Fruit fly (Drosophila melanogaster) whole organism, embryonic: ENCODE data around the gene CG42815.

Experiments
- Aef1 ChIP-seq: fragments of 200-800 bp; sonication (Bioruptor generic); IDR thresholded peaks from 3 replicates; pipeline ENCODE4 v1.3.6; 2022; ENCODE audit warnings: missing biosample characterization, missing genetic modification characterization
- Bgb ChIP-seq: fragments of 200-800 bp; sonication (Bioruptor generic); IDR thresholded peaks from 2 replicates; pipeline ENCODE4 v1.3.6; 2022; ENCODE audit warnings: missing biosample characterization, missing genetic modification characterization; ENCODE audit not compliant: partially characterized antibody
- CG10654 ChIP-seq: fragments of 200-800 bp; sonication (Bioruptor generic); optimal IDR thresholded peaks from 2 replicates; lab custom pipeline; 2016; ENCODE audit warnings: missing biosample characterization, missing genetic modification characterization
- CG11456 ChIP-seq: fragments of 200-800 bp; sonication (Bioruptor generic); IDR thresholded peaks from 3 replicates; pipeline ENCODE4 v1.3.6; 2022; ENCODE audit warnings: missing biosample characterization, missing genetic modification characterization
- CG14014 ChIP-seq: fragments of 200-800 bp; sonication (Bioruptor generic); IDR thresholded peaks from 2 replicates; pipeline ENCODE4 v1.3.6; 2022; ENCODE audit warnings: missing biosample characterization, missing genetic modification characterization
- CG16813 ChIP-seq: fragments of 200-800 bp; sonication (Bioruptor generic); IDR thresholded peaks from 3 replicates; pipeline ENCODE4 v1.3.6; 2022; ENCODE audit warnings: missing biosample characterization, missing genetic modification characterization; ENCODE audit not compliant: partially characterized antibody
- CG16863 ChIP-seq: fragments of 200-800 bp; sonication (Bioruptor generic); optimal IDR thresholded peaks from 3 replicates; lab custom pipeline; 2016; ENCODE audit warnings: missing biosample characterization, missing genetic modification characterization
- CG18599 ChIP-seq: fragments of 200-800 bp; sonication (Bioruptor generic); optimal IDR thresholded peaks from 3 replicates; lab custom pipeline; 2017; ENCODE audit warnings: missing biosample characterization, missing genetic modification characterization, mild to moderate bottlenecking, moderate library complexity, missing genetic modification reagents
- CG2120 ChIP-seq: fragments of 200-800 bp; sonication (Bioruptor generic); optimal IDR thresholded peaks from 3 replicates; lab custom pipeline; 2016; ENCODE audit warnings: missing biosample characterization, missing genetic modification characterization
- CG2129 ChIP-seq: fragments of 200-800 bp; sonication (Bioruptor generic); IDR thresholded peaks from 2 replicates; pipeline ENCODE4 v1.3.6; 2022; ENCODE audit warnings: missing biosample characterization, missing genetic modification characterization; ENCODE audit not compliant: partially characterized antibody
- CG3281 ChIP-seq: fragments of 200-800 bp; sonication (Bioruptor generic); optimal IDR thresholded peaks from 3 replicates; lab custom pipeline; 2017; ENCODE audit warnings: missing biosample characterization, mild to moderate bottlenecking, missing genetic modification characterization
- CG33213 ChIP-seq: fragments of 200-800 bp; sonication (Bioruptor generic); optimal IDR thresholded peaks from 3 replicates; lab custom pipeline; 2016; ENCODE audit warnings: missing biosample characterization, missing genetic modification characterization
- CG3407 ChIP-seq: fragments of 200-800 bp; sonication (Bioruptor generic); optimal IDR thresholded peaks from 2 replicates; lab custom pipeline; 2018; ENCODE audit warnings: missing biosample characterization, mild to moderate bottlenecking, missing genetic modification characterization
- CG34422 ChIP-seq: fragments of 200-800 bp; sonication (Bioruptor generic); IDR thresholded peaks from 3 replicates; pipeline ENCODE4 v1.3.6; 2022; ENCODE audit warnings: missing biosample characterization, missing genetic modification characterization
- CG42726 ChIP-seq: fragments of 200-800 bp; sonication (Bioruptor generic); IDR thresholded peaks from 2 replicates; pipeline ENCODE4 v1.3.6; 2022; ENCODE audit warnings: missing biosample characterization, missing genetic modification characterization; ENCODE audit not compliant: partially characterized antibody
- CG4282 ChIP-seq: fragments of 200-800 bp; sonication (Bioruptor generic); optimal IDR thresholded peaks from 2 replicates; lab custom pipeline; 2016; ENCODE audit warnings: missing biosample characterization, missing genetic modification characterization
- CG4424 ChIP-seq: fragments of 200-800 bp; sonication (Bioruptor generic); optimal IDR thresholded peaks from 3 replicates; lab custom pipeline; 2016; ENCODE audit warnings: missing biosample characterization, missing genetic modification characterization
- CG6254 ChIP-seq: fragments of 200-800 bp; sonication (Bioruptor generic); optimal IDR thresholded peaks from 3 replicates; lab custom pipeline; 2017; ENCODE audit warnings: mild to moderate bottlenecking, missing biosample characterization, missing genetic modification reagents, missing genetic modification characterization
- CG7271 ChIP-seq: fragments of 200-800 bp; sonication (Bioruptor generic); optimal IDR thresholded peaks from 2 replicates; lab custom pipeline; 2018; ENCODE audit warnings: missing biosample characterization, mild to moderate bottlenecking, missing genetic modification characterization, moderate library complexity
- CG7928 ChIP-seq: fragments of 200-800 bp; sonication (Bioruptor generic); optimal IDR thresholded peaks from 2 replicates; lab custom pipeline; 2017; ENCODE audit warnings: missing biosample characterization, mild to moderate bottlenecking, missing genetic modification characterization
- CG8359 ChIP-seq: fragments of 200-800 bp; sonication (Bioruptor generic); optimal IDR thresholded peaks from 2 replicates; lab custom pipeline; 2017; ENCODE audit warnings: missing biosample characterization, mild to moderate bottlenecking, missing genetic modification characterization, borderline replicate concordance
- CTCF ChIP-seq: fragments of 200-800 bp; sonication (Bioruptor generic); optimal IDR thresholded peaks from 2 replicates; lab custom pipeline; 2017; ENCODE audit warnings: missing biosample characterization, mild to moderate bottlenecking, missing genetic modification characterization, moderate library complexity
- CrebB ChIP-seq: fragments of 200-800 bp; sonication (Bioruptor generic); optimal IDR thresholded peaks from 3 replicates; lab custom pipeline; 2018; ENCODE audit warnings: missing biosample characterization, mild to moderate bottlenecking, missing genetic modification characterization
- Ets65A ChIP-seq: fragments of 200-800 bp; sonication (Bioruptor generic); peaks from one replicate; lab custom pipeline; 2016; ENCODE audit warnings: missing biosample characterization, missing genetic modification characterization
- Fer3 ChIP-seq: fragments of 200-800 bp; sonication (Bioruptor generic); optimal IDR thresholded peaks from 2 replicates; lab custom pipeline; 2018; ENCODE audit warnings: missing biosample characterization, mild to moderate bottlenecking, missing genetic modification characterization, moderate library complexity
- H2.0 ChIP-seq: fragments of 200-800 bp; sonication (Bioruptor generic); IDR thresholded peaks from 2 replicates; pipeline ENCODE4 v1.3.6; 2022; ENCODE audit warnings: missing biosample characterization, missing genetic modification characterization
- Hand ChIP-seq: fragments of 200-800 bp; sonication (Bioruptor generic); optimal IDR thresholded peaks from 2 replicates; lab custom pipeline; 2017; ENCODE audit warnings: mild to moderate bottlenecking, missing biosample characterization, missing genetic modification reagents, missing genetic modification characterization
- Lhr ChIP-seq: fragments of 200-800 bp; sonication (Bioruptor generic); optimal IDR thresholded peaks from 3 replicates; lab custom pipeline; 2017; ENCODE audit warnings: mild to moderate bottlenecking, missing biosample characterization, missing genetic modification reagents, missing genetic modification characterization
- Max ChIP-seq: fragments of 200-800 bp; sonication (Bioruptor generic); optimal IDR thresholded peaks from 2 replicates; lab custom pipeline; 2016; ENCODE audit warnings: missing biosample characterization, mild to moderate bottlenecking, missing genetic modification characterization
- Rfx ChIP-seq: fragments of 200-800 bp; sonication (Bioruptor generic); IDR thresholded peaks from 2 replicates; pipeline ENCODE4 v1.3.6; 2022; ENCODE audit warnings: missing biosample characterization, missing genetic modification characterization
- Sin3A ChIP-seq: fragments of >200 bp; optimal IDR thresholded peaks from 2 replicates; lab custom pipeline; 2018
- Sry-β ChIP-seq: fragments of 200-800 bp; sonication (Bioruptor generic); optimal IDR thresholded peaks from 2 replicates; lab custom pipeline; 2018; ENCODE audit warnings: missing biosample characterization, mild to moderate bottlenecking, missing genetic modification characterization, moderate library complexity
- Taf1 ChIP-seq: fragments of 200-800 bp; sonication (Bioruptor generic); IDR thresholded peaks from 2 replicates; pipeline ENCODE4 v1.3.6; 2022; ENCODE audit warnings: missing biosample characterization, missing genetic modification characterization
- Xrp1 ChIP-seq: fragments of 200-800 bp; sonication (Bioruptor generic); IDR thresholded peaks from 2 replicates; pipeline ENCODE4 v1.3.6; 2022; ENCODE audit warnings: missing biosample characterization, missing genetic modification characterization
- abd-A ChIP-seq: fragments of 200-800 bp; sonication (Bioruptor generic); optimal IDR thresholded peaks from 3 replicates; lab custom pipeline; 2019; ENCODE audit warnings: missing biosample characterization, mild to moderate bottlenecking, missing genetic modification characterization, moderate library complexity
- ato ChIP-seq: fragments of 200-800 bp; sonication (Bioruptor generic); IDR thresholded peaks from 2 replicates; pipeline ENCODE4 v1.3.6; 2022; ENCODE audit warnings: missing biosample characterization, missing genetic modification characterization; ENCODE audit not compliant: partially characterized antibody
- danr ChIP-seq: fragments of 200-800 bp; sonication (Bioruptor generic); IDR thresholded peaks from 2 replicates; pipeline ENCODE4 v1.3.6; 2022; ENCODE audit warnings: missing biosample characterization, missing genetic modification characterization
- dati ChIP-seq: fragments of 200-800 bp; sonication (Bioruptor generic); IDR thresholded peaks from 2 replicates; pipeline ENCODE4 v1.3.6; 2022; ENCODE audit warnings: missing biosample characterization, missing genetic modification characterization
- gcm ChIP-seq: fragments of 200-800 bp; sonication (Bioruptor generic); optimal IDR thresholded peaks from 2 replicates; lab custom pipeline; 2019; ENCODE audit warnings: missing biosample characterization, mild to moderate bottlenecking, missing genetic modification characterization, moderate library complexity
- jigr1 ChIP-seq: fragments of 200-800 bp; sonication (Bioruptor generic); IDR thresholded peaks from 3 replicates; pipeline ENCODE4 v1.3.6; 2022; ENCODE audit warnings: missing biosample characterization, missing genetic modification characterization
- lbe ChIP-seq: fragments of 200-800 bp; sonication (Bioruptor generic); optimal IDR thresholded peaks from 2 replicates; lab custom pipeline; 2016; ENCODE audit warnings: missing biosample characterization, mild to moderate bottlenecking, missing genetic modification characterization
- nerfin-1 ChIP-seq: fragments of 200-800 bp; sonication (Bioruptor generic); optimal IDR thresholded peaks from 3 replicates; lab custom pipeline; 2019; ENCODE audit warnings: missing biosample characterization, mild to moderate bottlenecking, missing genetic modification characterization, moderate library complexity
- nerfin-2 ChIP-seq: fragments of 200-800 bp; sonication (Bioruptor generic); IDR thresholded peaks from 2 replicates; pipeline ENCODE4 v1.3.6; 2022; ENCODE audit warnings: missing biosample characterization, missing genetic modification characterization; ENCODE audit not compliant: partially characterized antibody
- pan ChIP-seq, 4 experiments: fragments of >200 bp in 3 of 4; fragments of 200-800 bp in 1 of 4; sonication (Bioruptor generic) in 1 of 4; optimal IDR thresholded peaks in 3 of 4; IDR thresholded peaks in 1 of 4; 2 replicates each; pipeline versions ENCODE4 v1.3.6 to Lab custom; 2017 to 2022; ENCODE audit warnings: missing biosample characterization in 2 of 4, missing genetic modification characterization in 2 of 4, mixed read lengths in 1 of 4
- prd ChIP-seq, 3 experiments: fragments of >200 bp in 2 of 3; fragments of 200-800 bp in 1 of 3; sonication (Bioruptor generic) in 1 of 3; optimal IDR thresholded peaks in 2 of 3; IDR thresholded peaks in 1 of 3; 2 replicates in 2 of 3; 3 replicates in 1 of 3; pipeline versions ENCODE4 v1.3.6 to Lab custom; 2017 to 2022; ENCODE audit warnings: missing biosample characterization in 1 of 3, missing genetic modification characterization in 1 of 3
- rib ChIP-seq: fragments of 200-800 bp; sonication (Bioruptor generic); IDR thresholded peaks from 2 replicates; pipeline ENCODE4 v1.3.6; 2022; ENCODE audit warnings: missing biosample characterization, missing genetic modification characterization
- scrt ChIP-seq: fragments of 200-800 bp; sonication (Bioruptor generic); optimal IDR thresholded peaks from 2 replicates; lab custom pipeline; 2018; ENCODE audit warnings: missing biosample characterization, mild to moderate bottlenecking, missing genetic modification characterization, moderate library complexity
- sisA ChIP-seq: fragments of 200-800 bp; sonication (Bioruptor generic); IDR thresholded peaks from 2 replicates; pipeline ENCODE4 v1.3.6; 2022; ENCODE audit warnings: missing biosample characterization, missing genetic modification characterization
- ssp ChIP-seq: fragments of 200-800 bp; sonication (Bioruptor generic); IDR thresholded peaks from 2 replicates; pipeline ENCODE4 v1.3.6; 2022; ENCODE audit warnings: missing biosample characterization, missing genetic modification characterization
- yki ChIP-seq: fragments of >200 bp; optimal IDR thresholded peaks from 3 replicates; lab custom pipeline; 2018
- zfh1 ChIP-seq: fragments of 200-800 bp; sonication (Bioruptor generic); IDR thresholded peaks from 3 replicates; pipeline ENCODE4 v1.3.6; 2022; ENCODE audit warnings: missing biosample characterization, missing genetic modification characterization

CG42815 gene

DNA sequence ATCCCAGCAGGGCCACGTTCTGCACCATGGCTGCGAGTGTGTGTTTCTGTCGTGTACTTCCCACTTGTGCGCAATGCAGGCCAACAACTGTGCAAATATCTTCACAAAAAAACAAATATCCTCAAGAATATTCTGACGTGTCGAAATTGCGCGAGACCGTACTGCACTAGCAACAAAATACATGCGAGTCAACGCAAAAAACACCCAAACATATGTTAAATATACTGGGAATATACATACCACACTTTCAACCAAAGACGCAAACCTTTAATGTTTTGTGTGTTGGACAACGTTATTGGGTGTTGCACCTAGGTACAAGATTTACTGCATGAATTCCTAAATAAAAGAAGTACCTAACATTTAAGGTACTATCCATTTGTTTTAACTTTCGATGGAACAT is 10.8 kb upstream of the CG42815 start, which contains the start of gene NUCB1 (continued):
- no peak for TF ChIP-seq pan (optimal IDR thresholded peaks at IDR 0.05; lab: Kevin White, UChicago)
- TF ChIP-seq pan (GFP tag; optimal IDR thresholded peaks at IDR 0.05 in 1 of 2, IDR thresholded peaks at IDR 0.05 in 1 of 2) = peak in 1 of 2 experiments; percentile 40
- no peak for TF ChIP-seq CG4282
- TF ChIP-seq Rfx (GFP tag; lab: Robert Waterston, UW) = peak; percentile 68
- TF ChIP-seq CG3281 (GFP tag; lab: Kevin White, UChicago) = peak; percentile 39
- peak; percentile 53 for TF ChIP-seq Max (GFP tag; lab: Kevin White, UChicago)
- TF ChIP-seq Sry-β (GFP tag; lab: Kevin White, UChicago) = peak; percentile 23
- no peak for TF ChIP-seq Aef1 (GFP tag; lab: Robert Waterston, UW)
- TF ChIP-seq CG33213 (GFP tag; lab: Kevin White, UChicago) = peak; percentile 79
- peak; percentile 80 for TF ChIP-seq nerfin-1 (tag; lab: Kevin White, UChicago)
- TF ChIP-seq CG42726 (GFP tag; lab: Robert Waterston, UW) = no peak
- no peak for TF ChIP-seq prd (optimal IDR thresholded peaks at IDR 0.05; lab: Kevin White, UChicago)
- no peak for TF ChIP-seq prd (GFP tag; IDR thresholded peaks at IDR 0.05; lab: Robert Waterston, UW)
- TF ChIP-seq nerfin-2 (GFP tag; lab: Robert Waterston, UW) = no peak
- TF ChIP-seq CTCF (GFP tag; lab: Kevin White, UChicago) = no peak
- TF ChIP-seq Hand = no peak
- TF ChIP-seq CG16813 (GFP tag; lab: Robert Waterston, UW) = 0 out of 3 replicates have a peak, but pooled peaks have one; percentile 4
- TF ChIP-seq CG7928 (GFP tag; lab: Kevin White, UChicago) = peak; percentile 0
- TF ChIP-seq yki (lab: Kevin White, UChicago) = no peak
- TF ChIP-seq CG7271 (tag; lab: Kevin White, UChicago) = peak; percentile 26
- TF ChIP-seq Fer3 (tag; lab: Kevin White, UChicago) = no peak
- TF ChIP-seq CG8359 (GFP tag; lab: Kevin White, UChicago) = no peak
- no peak for TF ChIP-seq ato (GFP tag; lab: Robert Waterston, UW)
- TF ChIP-seq Sin3A = peak; percentile 11
- TF ChIP-seq CG34422 (GFP tag; lab: Robert Waterston, UW) = no peak
- TF ChIP-seq CG3407 = no peak
- TF ChIP-seq abd-A (tag; lab: Kevin White, UChicago) = no peak
- peak; percentile 15 for TF ChIP-seq CG10654 (GFP tag; lab: Kevin White, UChicago)
- TF ChIP-seq Xrp1 = no peak
- no peak for TF ChIP-seq CG2129
- TF ChIP-seq rib (GFP tag; lab: Robert Waterston, UW) = no peak
- TF ChIP-seq CG16863 = peak; percentile 11
- no peak for TF ChIP-seq sisA (GFP tag; lab: Robert Waterston, UW)
- peak; percentile 92 for TF ChIP-seq Ets65A (GFP tag; lab: Kevin White, UChicago)
- 0 out of 3 replicates have a peak, but pooled peaks have one; percentile 13 for TF ChIP-seq zfh1 (GFP tag; lab: Robert Waterston, UW)
- TF ChIP-seq dati (GFP tag; lab: Robert Waterston, UW) = no peak
- TF ChIP-seq CG2120 (GFP tag; lab: Kevin White, UChicago) = peak; percentile 70
- TF ChIP-seq jigr1 = no peak
- TF ChIP-seq Lhr (GFP tag; lab: Kevin White, UChicago) = peak; percentile 85
- TF ChIP-seq CG6254 (GFP tag; lab: Kevin White, UChicago) = no peak
- TF ChIP-seq scrt (GFP tag; lab: Kevin White, UChicago) = no peak
- no peak for TF ChIP-seq ssp
- TF ChIP-seq lbe (GFP tag; lab: Kevin White, UChicago) = no peak
- TF ChIP-seq CG18599 (GFP tag; lab: Kevin White, UChicago) = no peak
- TF ChIP-seq gcm (GFP tag; lab: Kevin White, UChicago) = no peak
- peak; percentile 12 for TF ChIP-seq CrebB (tag; lab: Kevin White, UChicago)
- TF ChIP-seq Bgb (GFP tag; lab: Robert Waterston, UW) = peak; percentile 37; the same call in 1 of the 2 replicates
- TF ChIP-seq Taf1 (GFP tag; lab: Robert Waterston, UW) = no peak
- TF ChIP-seq H2.0 (GFP tag; lab: Robert Waterston, UW) = no peak
- peak; percentile 56; the same call in 1 of the 3 replicates for TF ChIP-seq CG11456 (GFP tag; lab: Robert Waterston, UW)
- 0 out of 2 replicates have a peak, but pooled peaks have one; percentile 45 for TF ChIP-seq CG14014 (GFP tag; lab: Robert Waterston, UW)
- peak; percentile 33 for TF ChIP-seq CG4424
- no peak for TF ChIP-seq danr (GFP tag; lab: Robert Waterston, UW)
